Worm (Caenorhabditis elegans): Measurements from ENCODE around the gene dcar-1.
"Not testable (repeated sequence)": the region's sequence is repeated elsewhere in the genome, so short reads cannot be mapped to it uniquely, and the experiment has no call there.

Gene dcar-1

DNA sequence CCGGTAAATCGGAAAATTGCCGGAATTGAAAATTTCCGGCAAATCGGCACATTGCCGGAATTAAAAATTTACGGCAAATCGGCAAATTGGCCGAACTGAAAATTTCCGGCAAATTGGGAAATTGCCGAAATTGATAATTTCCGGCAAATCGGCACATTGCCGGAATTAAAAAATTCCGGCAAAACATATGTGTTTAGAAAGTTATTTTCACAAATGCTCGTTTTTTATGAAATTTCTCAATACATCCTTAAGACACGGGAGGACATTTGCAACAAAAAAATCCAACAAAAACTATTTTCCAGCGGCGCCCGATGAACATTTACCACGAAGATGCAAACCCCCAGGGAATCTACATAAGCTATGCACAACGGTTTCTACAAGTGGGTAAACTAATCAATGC is 8.6 kb downstream of the dcar-1 start, which contains the start of gene C06H5.8:
Gene C06H5.8 (plus strand): TSS at position 301 of the 400 bp plus-strand sequence.
- TF ChIP-seq rnt-1 (tag; optimal IDR thresholded peaks at IDR 0.05) (no peak), elt-2 (tag; optimal IDR thresholded peaks at IDR 0.05) (no peak), fkh-6 (tag; optimal IDR thresholded peaks at IDR 0.05) (no peak), gmeb-2 (tag; optimal IDR thresholded peaks at IDR 0.05) (no peak), K02D7.2 (tag; optimal IDR thresholded peaks at IDR 0.05) (no peak), zip-5 (tag; optimal IDR thresholded peaks at IDR 0.05) (no peak), ceh-30 (tag; optimal IDR thresholded peaks at IDR 0.05) (no peak), ama-1 (optimal IDR thresholded peaks at IDR 0.05) (no peak), sox-4 (tag; optimal IDR thresholded peaks at IDR 0.05) (no peak), Y22D7AL.16 (tag; optimal IDR thresholded peaks at IDR 0.05) (no peak), nhr-11 (tag; optimal IDR thresholded peaks at IDR 0.05) (no peak), hlh-15 (tag; optimal IDR thresholded peaks at IDR 0.05) (no peak)

- TF ChIP-seq unc-42 (tag; optimal IDR thresholded peaks at IDR 0.05) (peak; percentile 2), nfya-1 (tag; optimal IDR thresholded peaks at IDR 0.05) (peak; percentile 63), unc-55 (GFP tag; optimal IDR thresholded peaks at IDR 0.05) (peak; percentile 46), F13H6.1 (tag; optimal IDR thresholded peaks at IDR 0.05) (no peak), pros-1 (tag; optimal IDR thresholded peaks at IDR 0.05) (no peak), pax-1 (tag; optimal IDR thresholded peaks at IDR 0.05) (peak; percentile 56), ceh-48 (tag; optimal IDR thresholded peaks at IDR 0.05) (peak; percentile 48)
Observed at ce11 chrV:17921423-17921822, 11.3 kb downstream of the dcar-1 start, which contains the start of gene E01B7.2. Gene E01B7.2, plus strand, starts transcription at chrV:17921772.

DNA sequence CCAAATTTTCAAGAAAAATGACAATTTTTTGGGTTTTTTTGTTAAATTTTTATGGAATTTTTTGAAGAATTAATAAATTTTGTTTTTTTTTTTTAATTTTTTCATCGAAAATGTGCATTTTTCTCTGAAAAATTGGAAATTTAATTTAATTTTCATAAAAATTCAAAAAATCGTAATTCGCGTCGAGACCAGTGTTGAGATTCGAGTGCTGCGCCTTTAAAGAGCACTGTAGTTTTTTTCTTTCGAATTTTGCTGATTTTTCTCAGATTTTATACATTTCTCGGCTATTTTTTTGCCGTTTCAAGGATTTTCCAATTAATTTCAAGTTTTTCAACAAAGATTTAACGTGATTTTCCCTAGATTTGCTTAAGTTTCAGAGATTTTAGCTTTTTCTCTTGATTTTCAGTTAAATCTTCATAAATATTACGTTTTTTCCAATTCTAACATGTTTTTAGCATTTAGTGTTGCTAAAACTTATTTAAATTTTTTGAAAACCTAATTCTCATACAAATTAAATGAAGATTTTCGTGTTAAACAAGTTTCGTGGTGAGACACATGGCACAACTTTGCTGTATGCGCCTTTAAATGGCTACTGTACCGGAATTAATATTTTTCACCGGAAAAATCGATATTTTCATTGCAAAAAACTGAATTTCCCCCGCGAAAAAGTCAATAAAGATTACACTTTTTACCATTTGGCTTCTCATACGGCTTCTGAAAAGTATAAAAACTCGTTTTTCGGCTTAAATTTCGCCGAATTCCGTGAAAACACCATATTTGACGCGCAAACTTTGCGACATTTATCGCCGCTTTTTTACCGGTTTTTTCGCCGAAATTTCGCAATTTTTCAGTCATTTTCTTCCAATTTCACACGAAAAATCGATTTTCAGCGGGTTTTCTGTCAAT is 14.2 kb downstream of the dcar-1 start, which contains the start of gene usp-50:
Gene usp-50 (plus strand): TSS at position 822 of the 906 bp plus-strand sequence.
- TF ChIP-seq hlh-30 (tag; optimal IDR thresholded peaks at IDR 0.05; ENCODE audit: insufficient read depth); pha-2 (tag; optimal IDR thresholded peaks at IDR 0.05); syd-9 (tag; optimal IDR thresholded peaks at IDR 0.05): not testable (repeated sequence)

- TF ChIP-seq pag-3 (tag; optimal IDR thresholded peaks at IDR 0.05; ENCODE audit: borderline replicate concordance) (peak; percentile 46), nhr-11 (tag; optimal IDR thresholded peaks at IDR 0.05) (no peak), ceh-34 (tag; optimal IDR thresholded peaks at IDR 0.05) (no peak)
Observed at ce11 chrV:17928128-17928527, 18.0 kb downstream of the dcar-1 start.

DNA sequence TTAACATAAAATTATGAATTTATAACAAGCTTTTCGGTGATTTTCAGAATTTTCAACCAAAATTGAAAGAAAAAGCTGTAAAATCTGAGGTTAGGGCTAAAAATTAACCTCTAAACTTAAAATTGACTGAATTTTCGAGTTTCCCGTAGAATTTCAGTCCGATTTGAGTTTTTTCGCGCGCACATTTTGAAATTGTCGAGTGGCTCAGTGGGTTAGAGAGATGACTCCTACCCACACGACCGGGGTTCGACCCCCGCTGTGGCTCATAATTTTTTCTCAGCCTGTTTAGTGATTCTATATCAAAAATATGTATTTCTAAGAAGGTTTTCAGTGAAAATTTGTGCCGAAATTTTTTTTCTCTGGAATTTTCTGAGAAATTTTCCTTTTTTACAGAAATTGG is 21.7 kb downstream of the dcar-1 start:
- TF ChIP-seq ceh-14 (tag; optimal IDR thresholded peaks at IDR 0.05): no peak
- TF ChIP-seq tbx-7 (tag; optimal IDR thresholded peaks at IDR 0.05): no peak
- TF ChIP-seq lin-11 (tag; optimal IDR thresholded peaks at IDR 0.05): no peak
- no peak for TF ChIP-seq sdc-2 (tag; optimal IDR thresholded peaks at IDR 0.05)
- TF ChIP-seq ceh-19 (GFP tag; optimal IDR thresholded peaks at IDR 0.05): no peak
- no peak for TF ChIP-seq ceh-9 (tag; optimal IDR thresholded peaks at IDR 0.05)
- no peak for TF ChIP-seq hlh-6 (tag; optimal IDR thresholded peaks at IDR 0.05)
- TF ChIP-seq lim-6 (tag; optimal IDR thresholded peaks at IDR 0.05): no peak
- no peak for TF ChIP-seq zip-5 (tag; optimal IDR thresholded peaks at IDR 0.05)
- no peak for TF ChIP-seq hlh-15 (tag; optimal IDR thresholded peaks at IDR 0.05)

DNA sequence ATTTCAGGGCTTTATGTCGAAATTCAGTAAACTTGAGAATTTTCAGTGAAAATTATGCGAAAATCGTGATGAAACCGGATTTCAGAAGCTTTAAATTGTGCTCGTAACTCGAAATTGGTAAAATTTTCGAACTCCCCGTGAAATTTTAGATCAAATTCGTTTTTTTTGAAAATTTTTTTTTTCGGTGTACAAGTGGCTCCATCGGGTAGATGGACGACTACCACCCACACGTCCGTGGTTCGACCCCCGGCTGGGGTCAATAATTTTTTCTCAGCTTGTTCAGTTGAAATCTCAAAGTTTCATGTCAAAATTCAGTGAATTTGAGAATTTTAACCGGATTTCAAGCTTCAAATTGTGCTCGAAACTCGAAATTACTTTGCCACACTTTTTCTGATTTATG is 25.7 kb downstream of the dcar-1 start:
- TF ChIP-seq mec-3 (tag; optimal IDR thresholded peaks at IDR 0.05; ENCODE audit: borderline replicate concordance) (no peak), unc-86 (tag; optimal IDR thresholded peaks at IDR 0.05) (no peak), nhr-232 (tag; optimal IDR thresholded peaks at IDR 0.05) (no peak), sox-4 (tag; optimal IDR thresholded peaks at IDR 0.05) (no peak), ama-1 (optimal IDR thresholded peaks at IDR 0.05) (no peak), ref-2 (tag; optimal IDR thresholded peaks at IDR 0.05) (no peak), nhr-11 (tag; optimal IDR thresholded peaks at IDR 0.05) (no peak), fax-1 (tag; optimal IDR thresholded peaks at IDR 0.05) (no peak), T23F11.4 (GFP tag; optimal IDR thresholded peaks at IDR 0.05) (no peak), unc-55 (GFP tag; optimal IDR thresholded peaks at IDR 0.05) (no peak), tbx-2 (tag; optimal IDR thresholded peaks at IDR 0.05) (no peak), K09A11.1 (tag; optimal IDR thresholded peaks at IDR 0.05; ENCODE audit: insufficient read depth) (no peak), ceh-45 (GFP tag; IDR thresholded peaks at IDR 0.05) (no peak), unc-3 (GFP tag; conservative IDR thresholded peaks at IDR 0.05) (no peak), unc-3 (tag; optimal IDR thresholded peaks at IDR 0.05) (no peak), F13H6.1 (tag; optimal IDR thresholded peaks at IDR 0.05) (no peak), lin-11 (tag; optimal IDR thresholded peaks at IDR 0.05) (no peak)
